Worm (Caenorhabditis elegans): ENCODE measurements around the gene bcc-1.

bcc-1 gene

ce11 chrIV:11038218-11038617 is 54.1 kb downstream of the bcc-1 start:
- TF ChIP-seq R02D3.7 (tag; optimal IDR thresholded peaks at IDR 0.05) (no peak), alr-1 (tag; optimal IDR thresholded peaks at IDR 0.05) (no peak), ZK546.5 (tag; optimal IDR thresholded peaks at IDR 0.05) (no peak), nhr-129 (tag; optimal IDR thresholded peaks at IDR 0.05) (no peak), gmeb-1 (tag; optimal IDR thresholded peaks at IDR 0.05) (no peak), unc-39 (tag; optimal IDR thresholded peaks at IDR 0.05) (no peak), elt-3 (tag; optimal IDR thresholded peaks at IDR 0.05) (no peak), zag-1 (tag; optimal IDR thresholded peaks at IDR 0.05) (no peak), unc-62 (GFP tag; optimal IDR thresholded peaks at IDR 0.05) (no peak), F13H6.1 (tag; optimal IDR thresholded peaks at IDR 0.05) (no peak), mbf-1 (tag; optimal IDR thresholded peaks at IDR 0.05) (no peak), nhr-11 (tag; optimal IDR thresholded peaks at IDR 0.05) (no peak), fos-1 (tag; optimal IDR thresholded peaks at IDR 0.05) (no peak)

- TF ChIP-seq fos-1 (tag; optimal IDR thresholded peaks at IDR 0.05), result peak; percentile 73
- TF ChIP-seq lsy-2 (tag; optimal IDR thresholded peaks at IDR 0.05), result peak in 1 of 2 experiments; percentile 33
- TF ChIP-seq zag-1 (tag; optimal IDR thresholded peaks at IDR 0.05), result peak; percentile 22
- no peak for TF ChIP-seq unc-62 (GFP tag; optimal IDR thresholded peaks at IDR 0.05)
These were observed 55.1 kb downstream of the bcc-1 start for ce11 chrIV:11037118-11037719.

- TF ChIP-seq nhr-10 (tag; optimal IDR thresholded peaks at IDR 0.05) (no peak), Y55F3AM.14 (GFP tag; optimal IDR thresholded peaks at IDR 0.05) (no peak), mab-5 (tag; optimal IDR thresholded peaks at IDR 0.05) (no peak), ztf-11 (tag; optimal IDR thresholded peaks at IDR 0.05) (no peak), lin-13 (GFP tag; optimal IDR thresholded peaks at IDR 0.05) (peak; percentile 50), zag-1 (tag; optimal IDR thresholded peaks at IDR 0.05) (peak; percentile 77), nhr-237 (tag; optimal IDR thresholded peaks at IDR 0.05) (no peak), gmeb-1 (tag; optimal IDR thresholded peaks at IDR 0.05) (peak; percentile 77), ceh-16 (tag; optimal IDR thresholded peaks at IDR 0.05) (no peak), R02D3.7 (tag; optimal IDR thresholded peaks at IDR 0.05) (no peak), ztf-1 (GFP tag; conservative IDR thresholded peaks at IDR 0.05) (no peak), skn-1 (tag; optimal IDR thresholded peaks at IDR 0.05) (no peak), nhr-23 (tag; optimal IDR thresholded peaks at IDR 0.05) (no peak), C34F6.9 (tag; optimal IDR thresholded peaks at IDR 0.05) (peak; percentile 87), unc-39 (tag; optimal IDR thresholded peaks at IDR 0.05) (no peak), nhr-129 (tag; optimal IDR thresholded peaks at IDR 0.05) (peak; percentile 72), ceh-82 (tag; optimal IDR thresholded peaks at IDR 0.05) (no peak), sma-9 (GFP tag; optimal IDR thresholded peaks at IDR 0.05) (peak; percentile 76), sma-9 (tag; optimal IDR thresholded peaks at IDR 0.05) (no peak), snpc-4 (tag; optimal IDR thresholded peaks at IDR 0.05) (no peak), blmp-1 (tag; optimal IDR thresholded peaks at IDR 0.05; ENCODE audit: insufficient read depth) (no peak), sma-3 (GFP tag; optimal IDR thresholded peaks at IDR 0.05) (peak; percentile 32), mbf-1 (tag; optimal IDR thresholded peaks at IDR 0.05) (no peak), elt-1 (tag; optimal IDR thresholded peaks at IDR 0.05) (no peak), ztf-4 (tag; optimal IDR thresholded peaks at IDR 0.05) (no peak), ZK546.5 (tag; optimal IDR thresholded peaks at IDR 0.05) (no peak), nhr-6 (tag; optimal IDR thresholded peaks at IDR 0.05) (peak; percentile 45), F13H6.1 (tag; optimal IDR thresholded peaks at IDR 0.05) (peak; percentile 59), fos-1 (tag; optimal IDR thresholded peaks at IDR 0.05) (peak; percentile 74), aly-2 (tag; optimal IDR thresholded peaks at IDR 0.05) (no peak), lsy-2 (tag; optimal IDR thresholded peaks at IDR 0.05) (peak; percentile 49 to 83), egl-27 (tag; optimal IDR thresholded peaks at IDR 0.05) (no peak), nhr-11 (tag; optimal IDR thresholded peaks at IDR 0.05) (no peak), unc-55 (GFP tag; optimal IDR thresholded peaks at IDR 0.05) (peak; percentile 79), lin-39 (tag; optimal IDR thresholded peaks at IDR 0.05) (no peak), peb-1 (tag; optimal IDR thresholded peaks at IDR 0.05) (no peak), nhr-21 (tag; optimal IDR thresholded peaks at IDR 0.05) (peak; percentile 19), lin-11 (tag; optimal IDR thresholded peaks at IDR 0.05) (peak; percentile 44), nhr-25 (tag; optimal IDR thresholded peaks at IDR 0.05) (peak; percentile 38), mdl-1 (tag; optimal IDR thresholded peaks at IDR 0.05) (no peak), crh-2 (tag; optimal IDR thresholded peaks at IDR 0.05) (peak; percentile 98), unc-62 (GFP tag; optimal IDR thresholded peaks at IDR 0.05) (no peak), sem-4 (tag; optimal IDR thresholded peaks at IDR 0.05) (peak; percentile 42), elt-3 (tag; optimal IDR thresholded peaks at IDR 0.05) (no peak), nhr-12 (tag; optimal IDR thresholded peaks at IDR 0.05) (no peak), nhr-77 (tag; optimal IDR thresholded peaks at IDR 0.05) (no peak), alr-1 (tag; optimal IDR thresholded peaks at IDR 0.05) (no peak), ama-1 (optimal IDR thresholded peaks at IDR 0.05) (no peak), dmd-4 (tag; optimal IDR thresholded peaks at IDR 0.05) (no peak)
These were observed 56.1 kb downstream of the bcc-1 start, which contains the start of gene fkb-1 for ce11 chrIV:11036222-11036621. Gene fkb-1 (plus strand): TSS chrIV:11036582.
